Fruit fly (Drosophila melanogaster) whole organism, embryonic: ENCODE results near the gene Vta1.

Experiments used
- B-H2 ChIP-seq: fragments of 200-800 bp; sonication (Bioruptor generic); optimal IDR thresholded peaks from 2 replicates; lab custom pipeline; 2018; ENCODE audit warnings: missing biosample characterization, mild to moderate bottlenecking, missing genetic modification characterization
- Bteb2 ChIP-seq: fragments of 200-800 bp; sonication (Bioruptor generic); optimal IDR thresholded peaks from 2 replicates; lab custom pipeline; 2016; ENCODE audit warnings: missing biosample characterization, missing genetic modification characterization
- C15 ChIP-seq: fragments of 200-800 bp; sonication (Bioruptor generic); IDR thresholded peaks from 3 replicates; pipeline ENCODE4 v1.3.6; 2022; ENCODE audit warnings: missing biosample characterization, missing genetic modification characterization
- CG10267 ChIP-seq: fragments of 200-800 bp; sonication (Bioruptor generic); optimal IDR thresholded peaks from 2 replicates; lab custom pipeline; 2018; ENCODE audit warnings: missing biosample characterization, mild to moderate bottlenecking, missing genetic modification characterization, moderate library complexity
- CG10543 ChIP-seq: fragments of 200-800 bp; sonication (Bioruptor generic); optimal IDR thresholded peaks from 3 replicates; lab custom pipeline; 2017; ENCODE audit warnings: missing biosample characterization, mild to moderate bottlenecking, missing genetic modification characterization, moderate library complexity
- CG11695 ChIP-seq: fragments of 200-800 bp; sonication (Bioruptor generic); IDR thresholded peaks from 3 replicates; pipeline ENCODE4 v1.3.6; 2022; ENCODE audit warnings: missing biosample characterization, missing genetic modification characterization
- CG12071 ChIP-seq: fragments of 200-800 bp; sonication (Bioruptor generic); optimal IDR thresholded peaks from 3 replicates; lab custom pipeline; 2018; ENCODE audit warnings: missing biosample characterization, mild to moderate bottlenecking, missing genetic modification characterization
- CG12155 ChIP-seq: fragments of 200-800 bp; sonication (Bioruptor generic); optimal IDR thresholded peaks from 3 replicates; lab custom pipeline; 2016; ENCODE audit warnings: missing biosample characterization, missing genetic modification characterization
- CG14014 ChIP-seq: fragments of 200-800 bp; sonication (Bioruptor generic); IDR thresholded peaks from 2 replicates; pipeline ENCODE4 v1.3.6; 2022; ENCODE audit warnings: missing biosample characterization, missing genetic modification characterization
- CG17328 ChIP-seq: fragments of 200-800 bp; sonication (Bioruptor generic); IDR thresholded peaks from 2 replicates; pipeline ENCODE4 v1.3.6; 2022; ENCODE audit warnings: missing biosample characterization, missing genetic modification characterization
- CG1832 ChIP-seq: fragments of 200-800 bp; sonication (Bioruptor generic); optimal IDR thresholded peaks from 2 replicates; lab custom pipeline; 2017; ENCODE audit warnings: missing biosample characterization, mild to moderate bottlenecking, missing genetic modification characterization, inconsistent platforms
- CG18476 ChIP-seq: fragments of 200-800 bp; sonication (Bioruptor generic); optimal IDR thresholded peaks from 2 replicates; lab custom pipeline; 2016; ENCODE audit warnings: missing biosample characterization, mild to moderate bottlenecking, missing genetic modification characterization
- CG4360 ChIP-seq: fragments of 200-800 bp; sonication (Bioruptor generic); IDR thresholded peaks from 2 replicates; pipeline ENCODE4 v1.3.6; 2022; ENCODE audit warnings: missing biosample characterization, missing genetic modification characterization
- CG4854 ChIP-seq: fragments of 200-800 bp; sonication (Bioruptor generic); optimal IDR thresholded peaks from 2 replicates; lab custom pipeline; 2016; ENCODE audit warnings: missing biosample characterization, missing genetic modification characterization, inconsistent platforms
- CG7963 ChIP-seq: fragments of 200-800 bp; sonication (Bioruptor generic); IDR thresholded peaks from 3 replicates; pipeline ENCODE4 v1.3.6; 2022; ENCODE audit warnings: missing biosample characterization, missing genetic modification characterization; ENCODE audit not compliant: partially characterized antibody
- CG8281 ChIP-seq: fragments of 200-800 bp; sonication (Bioruptor generic); optimal IDR thresholded peaks from 2 replicates; lab custom pipeline; 2018; ENCODE audit warnings: missing biosample characterization, mild to moderate bottlenecking, missing genetic modification characterization, moderate library complexity
- CG8924 ChIP-seq: fragments of 200-800 bp; optimal IDR thresholded peaks from 3 replicates; lab custom pipeline; 2019; ENCODE audit warnings: missing biosample characterization, mild to moderate bottlenecking, missing genetic modification characterization, moderate library complexity
- Dp ChIP-seq: fragments of 200-800 bp; sonication (Bioruptor generic); optimal IDR thresholded peaks from 2 replicates; lab custom pipeline; 2018; ENCODE audit warnings: missing biosample characterization, mild to moderate bottlenecking, missing genetic modification characterization, moderate library complexity
- Dref ChIP-seq: fragments of 200-800 bp; sonication (Bioruptor generic); IDR thresholded peaks from 2 replicates; pipeline ENCODE4 v1.3.6; 2022; ENCODE audit warnings: missing biosample characterization, missing genetic modification characterization
- E2f2 ChIP-seq: fragments of 200-800 bp; sonication (Bioruptor generic); IDR thresholded peaks from 2 replicates; pipeline ENCODE4 v1.3.6; 2022; ENCODE audit warnings: missing biosample characterization, missing genetic modification characterization
- ERR ChIP-seq: fragments of 200-800 bp; sonication (Bioruptor generic); optimal IDR thresholded peaks from 2 replicates; lab custom pipeline; 2016; ENCODE audit warnings: missing biosample characterization, missing genetic modification characterization
- HLH3B ChIP-seq: fragments of 200-800 bp; sonication (Bioruptor generic); IDR thresholded peaks from 2 replicates; pipeline ENCODE4 v1.3.6; 2022; ENCODE audit warnings: missing biosample characterization, missing genetic modification characterization
- Lpt ChIP-seq: fragments of >200 bp; optimal IDR thresholded peaks from 2 replicates; lab custom pipeline; 2018; ENCODE audit warnings: missing biosample characterization, missing genetic modification characterization
- MESR4 ChIP-seq: fragments of 200-800 bp; sonication (Bioruptor generic); optimal IDR thresholded peaks from 2 replicates; lab custom pipeline; 2018; ENCODE audit warnings: missing biosample characterization, mild to moderate bottlenecking, missing genetic modification characterization, moderate library complexity
- MTF-1 ChIP-seq: fragments of 200-800 bp; sonication (Bioruptor generic); optimal IDR thresholded peaks from 2 replicates; lab custom pipeline; 2018; ENCODE audit warnings: missing biosample characterization, mild to moderate bottlenecking, missing genetic modification characterization, borderline replicate concordance
- Myb ChIP-seq: fragments of 200-800 bp; sonication (Bioruptor generic); optimal IDR thresholded peaks from 2 replicates; lab custom pipeline; 2016; ENCODE audit warnings: missing biosample characterization, missing genetic modification characterization
- NC2α ChIP-seq: fragments of 200-800 bp; sonication (Bioruptor generic); optimal IDR thresholded peaks from 2 replicates; lab custom pipeline; 2016; ENCODE audit warnings: missing biosample characterization, missing genetic modification characterization
- NFAT ChIP-seq: fragments of 200-800 bp; sonication (Bioruptor generic); IDR thresholded peaks from 2 replicates; pipeline ENCODE4 v1.3.6; 2022; ENCODE audit warnings: missing biosample characterization, missing genetic modification characterization
- NK7.1 ChIP-seq: fragments of 200-800 bp; sonication (Bioruptor generic); optimal IDR thresholded peaks from 3 replicates; lab custom pipeline; 2016; ENCODE audit warnings: missing biosample characterization, missing genetic modification characterization
- ap ChIP-seq: fragments of 200-800 bp; sonication (Bioruptor generic); IDR thresholded peaks from 2 replicates; pipeline ENCODE4 v1.3.6; 2022; ENCODE audit warnings: missing biosample characterization, missing genetic modification characterization
- dati ChIP-seq: fragments of 200-800 bp; sonication (Bioruptor generic); IDR thresholded peaks from 2 replicates; pipeline ENCODE4 v1.3.6; 2022; ENCODE audit warnings: missing biosample characterization, missing genetic modification characterization
- fd3F ChIP-seq: fragments of 200-800 bp; sonication (Bioruptor generic); optimal IDR thresholded peaks from 2 replicates; lab custom pipeline; 2018; ENCODE audit warnings: missing biosample characterization, mild to moderate bottlenecking, missing genetic modification characterization, moderate library complexity
- h ChIP-seq: fragments of >200 bp; optimal IDR thresholded peaks from 2 replicates; lab custom pipeline; 2017
- insv ChIP-seq, 2 experiments: fragments of 200-800 bp; sonication (Bioruptor generic); optimal IDR thresholded peaks; 3 replicates each; lab custom pipeline; 2016 to 2018; ENCODE audit warnings: missing biosample characterization in 2 of 2, missing genetic modification characterization in 2 of 2
- jigr1 ChIP-seq: fragments of 200-800 bp; sonication (Bioruptor generic); IDR thresholded peaks from 3 replicates; pipeline ENCODE4 v1.3.6; 2022; ENCODE audit warnings: missing biosample characterization, missing genetic modification characterization
- lab ChIP-seq: fragments of 200-800 bp; sonication (Bioruptor generic); optimal IDR thresholded peaks from 3 replicates; lab custom pipeline; 2017; ENCODE audit warnings: missing biosample characterization, missing genetic modification characterization, mild to moderate bottlenecking, moderate library complexity, missing genetic modification reagents
- onecut ChIP-seq: fragments of 200-800 bp; sonication (Bioruptor generic); IDR thresholded peaks from 2 replicates; pipeline ENCODE4 v1.3.6; 2022; ENCODE audit warnings: missing biosample characterization, missing genetic modification characterization
- phol ChIP-seq: fragments of 200-800 bp; sonication (Bioruptor generic); optimal IDR thresholded peaks from 3 replicates; lab custom pipeline; 2018; ENCODE audit warnings: missing biosample characterization, mild to moderate bottlenecking, missing genetic modification characterization, moderate library complexity
- pnt ChIP-seq: fragments of 200-800 bp; sonication (Bioruptor generic); optimal IDR thresholded peaks from 3 replicates; lab custom pipeline; 2016; ENCODE audit warnings: missing biosample characterization, missing genetic modification characterization
- pzg ChIP-seq: fragments of 200-800 bp; sonication (Bioruptor generic); optimal IDR thresholded peaks from 3 replicates; lab custom pipeline; 2018; ENCODE audit warnings: missing biosample characterization, mild to moderate bottlenecking, missing genetic modification characterization, moderate library complexity
- ranshi ChIP-seq: fragments of 200-800 bp; sonication (Bioruptor generic); IDR thresholded peaks from 2 replicates; pipeline ENCODE4 v1.3.6; 2022; ENCODE audit warnings: missing biosample characterization, missing genetic modification characterization
- sd ChIP-seq: fragments of 200-800 bp; sonication (Bioruptor generic); optimal IDR thresholded peaks from 3 replicates; lab custom pipeline; 2018; ENCODE audit warnings: missing biosample characterization, mild to moderate bottlenecking, missing genetic modification characterization, moderate library complexity
- sim ChIP-seq: fragments of 200-800 bp; sonication (Bioruptor generic); IDR thresholded peaks from 2 replicates; pipeline ENCODE4 v1.3.6; 2022; ENCODE audit warnings: missing biosample characterization, missing genetic modification characterization
- stc ChIP-seq: fragments of 200-800 bp; sonication (Bioruptor generic); IDR thresholded peaks from 2 replicates; pipeline ENCODE4 v1.3.6; 2022; ENCODE audit warnings: missing biosample characterization, missing genetic modification characterization
- twi ChIP-seq: fragments of 200-800 bp; optimal IDR thresholded peaks from 2 replicates; lab custom pipeline; 2019; ENCODE audit warnings: missing biosample characterization, mild to moderate bottlenecking, missing genetic modification characterization, moderate library complexity
- yki ChIP-seq: fragments of >200 bp; optimal IDR thresholded peaks from 3 replicates; lab custom pipeline; 2018

Gene Vta1

dm6 chr3L:1639185-1639812 is 13.4 kb downstream of the Vta1 start, which contains the start of the genes Mettl2 and Bgb (continued):
- TF ChIP-seq ERR (GFP tag; lab: Kevin White, UChicago) (peak; percentile 28), Bteb2 (peak; percentile 56), CG4360 (peak; percentile 76), Dref (GFP tag; lab: Robert Waterston, UW) (no peak), B-H2 (GFP tag; lab: Kevin White, UChicago) (no peak), CG1832 (GFP tag; lab: Kevin White, UChicago) (no peak), sim (GFP tag; lab: Robert Waterston, UW) (no peak), NFAT (GFP tag; lab: Robert Waterston, UW) (peak; percentile 64), CG7963 (peak; percentile 40; the same call in 2 of the 3 replicates), twi (tag; lab: Kevin White, UChicago) (peak; percentile 59), CG8924 (tag; lab: Kevin White, UChicago) (peak; percentile 60), NC2α (GFP tag; lab: Kevin White, UChicago) (peak; percentile 23), onecut (GFP tag; lab: Robert Waterston, UW) (peak; percentile 30; the same call in 1 of the 2 replicates), CG17328 (GFP tag; lab: Robert Waterston, UW) (peak; percentile 63), sd (tag; lab: Kevin White, UChicago) (no peak), fd3F (GFP tag; lab: Kevin White, UChicago) (peak; percentile 61), insv (GFP tag; optimal IDR thresholded peaks at IDR 0.05; lab: Kevin White, UChicago) (no peak), CG14014 (GFP tag; lab: Robert Waterston, UW) (peak; percentile 75), CG10267 (peak; percentile 66), dati (no peak), HLH3B (peak; percentile 72), MTF-1 (GFP tag; lab: Kevin White, UChicago) (no peak), CG18476 (GFP tag; lab: Kevin White, UChicago) (peak; percentile 62), MESR4 (no peak), NK7.1 (peak; percentile 48), phol (tag; lab: Kevin White, UChicago) (peak; percentile 87), stc (GFP tag; lab: Robert Waterston, UW) (0 out of 2 replicates have a peak, but pooled peaks have one; percentile 39), C15 (GFP tag; lab: Robert Waterston, UW) (peak; percentile 46; the same call in 1 of the 3 replicates), Myb (peak; percentile 80), CG4854 (GFP tag; lab: Kevin White, UChicago) (no peak), CG12071 (no peak), h (lab: Kevin White, UChicago) (no peak), pnt (GFP tag; lab: Kevin White, UChicago) (peak; percentile 90), CG8281 (tag; lab: Kevin White, UChicago) (no peak), lab (GFP tag; lab: Kevin White, UChicago) (peak; percentile 78), ranshi (GFP tag; lab: Robert Waterston, UW) (peak; percentile 85; the same call in 1 of the 2 replicates), CG11695 (GFP tag; lab: Robert Waterston, UW) (peak; percentile 81; the same call in 2 of the 3 replicates), yki (no peak), jigr1 (GFP tag; lab: Robert Waterston, UW) (peak; percentile 71; the same call in 2 of the 3 replicates)

- peak; percentile 44; the same call in 1 of the 2 replicates for TF ChIP-seq E2f2 (GFP tag; lab: Robert Waterston, UW)
- TF ChIP-seq CG10543 (GFP tag; lab: Kevin White, UChicago): no peak
- TF ChIP-seq ap (GFP tag; lab: Robert Waterston, UW): no peak
- peak; percentile 85 for TF ChIP-seq CG12155 (GFP tag; lab: Kevin White, UChicago)
- TF ChIP-seq Lpt (GFP tag; lab: Kevin White, UChicago): no peak
- peak; percentile 48 for TF ChIP-seq Dp (GFP tag; lab: Kevin White, UChicago)
- peak; percentile 1 for TF ChIP-seq pzg (GFP tag; lab: Kevin White, UChicago)
These were observed 15.0 kb downstream of the Vta1 start, which contains the start of gene nSyb for dm6 chr3L:1637652-1638051. TSS of gene nSyb (minus strand) at chr3L:1637752.
